Fruit fly (Drosophila melanogaster) whole organism, embryonic: ENCODE measurements around the gene CG13843.

Experiments
- CG10462 ChIP-seq: fragments of 200-800 bp; sonication (Bioruptor generic); optimal IDR thresholded peaks from 2 replicates; lab custom pipeline; 2016; ENCODE audit warnings: missing biosample characterization, missing genetic modification characterization
- CG10543 ChIP-seq: fragments of 200-800 bp; sonication (Bioruptor generic); optimal IDR thresholded peaks from 3 replicates; lab custom pipeline; 2017; ENCODE audit warnings: missing biosample characterization, mild to moderate bottlenecking, missing genetic modification characterization, moderate library complexity
- CG12155 ChIP-seq: fragments of 200-800 bp; sonication (Bioruptor generic); optimal IDR thresholded peaks from 3 replicates; lab custom pipeline; 2016; ENCODE audit warnings: missing biosample characterization, missing genetic modification characterization
- CG12236 ChIP-seq: fragments of 200-800 bp; sonication (Bioruptor generic); optimal IDR thresholded peaks from 2 replicates; lab custom pipeline; 2016; ENCODE audit warnings: missing biosample characterization, missing genetic modification characterization
- CG14014 ChIP-seq: fragments of 200-800 bp; sonication (Bioruptor generic); IDR thresholded peaks from 2 replicates; pipeline ENCODE4 v1.3.6; 2022; ENCODE audit warnings: missing biosample characterization, missing genetic modification characterization
- CG15073 ChIP-seq: fragments of 200-800 bp; sonication (Bioruptor generic); optimal IDR thresholded peaks from 2 replicates; lab custom pipeline; 2016; ENCODE audit warnings: missing biosample characterization, missing genetic modification characterization
- CG15269 ChIP-seq: fragments of 200-800 bp; sonication (Bioruptor generic); optimal IDR thresholded peaks from 2 replicates; lab custom pipeline; 2018; ENCODE audit warnings: missing biosample characterization, mild to moderate bottlenecking, missing genetic modification characterization, moderate library complexity
- CG15514 ChIP-seq: fragments of 200-800 bp; sonication (Bioruptor generic); optimal IDR thresholded peaks from 3 replicates; lab custom pipeline; 2017; ENCODE audit warnings: missing biosample characterization, missing genetic modification characterization, mild to moderate bottlenecking, moderate library complexity, missing genetic modification reagents
- CG17385 ChIP-seq: fragments of 200-800 bp; sonication (Bioruptor generic); optimal IDR thresholded peaks from 3 replicates; lab custom pipeline; 2018; ENCODE audit warnings: missing biosample characterization, mild to moderate bottlenecking, missing genetic modification characterization
- CG18011 ChIP-seq: fragments of 200-800 bp; sonication (Bioruptor generic); optimal IDR thresholded peaks from 2 replicates; lab custom pipeline; 2017; ENCODE audit warnings: missing biosample characterization, missing genetic modification characterization, mild to moderate bottlenecking, moderate library complexity, missing genotype
- CG1832 ChIP-seq: fragments of 200-800 bp; sonication (Bioruptor generic); optimal IDR thresholded peaks from 2 replicates; lab custom pipeline; 2017; ENCODE audit warnings: missing biosample characterization, mild to moderate bottlenecking, missing genetic modification characterization, inconsistent platforms
- CG2202 ChIP-seq: fragments of 200-800 bp; sonication (Bioruptor generic); optimal IDR thresholded peaks from 2 replicates; lab custom pipeline; 2018; ENCODE audit warnings: missing biosample characterization, mild to moderate bottlenecking, missing genetic modification characterization
- CG2712 ChIP-seq: fragments of 200-800 bp; optimal IDR thresholded peaks from 3 replicates; lab custom pipeline; 2019; ENCODE audit warnings: missing biosample characterization, mild to moderate bottlenecking, missing genetic modification characterization, moderate library complexity
- CG32532 ChIP-seq: fragments of 200-800 bp; sonication (Bioruptor generic); IDR thresholded peaks from 2 replicates; pipeline ENCODE4 v1.3.6; 2022; ENCODE audit warnings: missing biosample characterization, missing genetic modification characterization
- CG3407 ChIP-seq: fragments of 200-800 bp; sonication (Bioruptor generic); optimal IDR thresholded peaks from 2 replicates; lab custom pipeline; 2018; ENCODE audit warnings: missing biosample characterization, mild to moderate bottlenecking, missing genetic modification characterization
- CG8281 ChIP-seq: fragments of 200-800 bp; sonication (Bioruptor generic); optimal IDR thresholded peaks from 2 replicates; lab custom pipeline; 2018; ENCODE audit warnings: missing biosample characterization, mild to moderate bottlenecking, missing genetic modification characterization, moderate library complexity
- CG8388 ChIP-seq: fragments of 200-800 bp; sonication (Bioruptor generic); optimal IDR thresholded peaks from 2 replicates; lab custom pipeline; 2019; ENCODE audit warnings: missing biosample characterization, mild to moderate bottlenecking, missing genetic modification characterization, moderate library complexity
- CG9609 ChIP-seq: fragments of 200-800 bp; sonication (Bioruptor generic); optimal IDR thresholded peaks from 3 replicates; lab custom pipeline; 2016; ENCODE audit warnings: missing biosample characterization, missing genetic modification characterization
- CHES-1-like ChIP-seq: fragments of 200-800 bp; sonication (Bioruptor generic); optimal IDR thresholded peaks from 2 replicates; lab custom pipeline; 2016; ENCODE audit warnings: missing biosample characterization, missing genetic modification characterization
- D19A ChIP-seq: fragments of 200-800 bp; optimal IDR thresholded peaks from 3 replicates; lab custom pipeline; 2019; ENCODE audit warnings: missing biosample characterization, mild to moderate bottlenecking, missing genetic modification characterization, moderate library complexity
- Dref ChIP-seq: fragments of 200-800 bp; sonication (Bioruptor generic); IDR thresholded peaks from 2 replicates; pipeline ENCODE4 v1.3.6; 2022; ENCODE audit warnings: missing biosample characterization, missing genetic modification characterization
- Fer2 ChIP-seq: fragments of 200-800 bp; sonication (Bioruptor generic); optimal IDR thresholded peaks from 2 replicates; lab custom pipeline; 2018; ENCODE audit warnings: missing biosample characterization, mild to moderate bottlenecking, missing genetic modification characterization, moderate library complexity
- Hand ChIP-seq: fragments of 200-800 bp; sonication (Bioruptor generic); optimal IDR thresholded peaks from 2 replicates; lab custom pipeline; 2017; ENCODE audit warnings: mild to moderate bottlenecking, missing biosample characterization, missing genetic modification reagents, missing genetic modification characterization
- HmgZ ChIP-seq: fragments of 200-800 bp; sonication (Bioruptor generic); optimal IDR thresholded peaks from 2 replicates; lab custom pipeline; 2018; ENCODE audit warnings: missing biosample characterization, mild to moderate bottlenecking, missing genetic modification characterization
- Nf-YB ChIP-seq: fragments of 200-800 bp; sonication (Bioruptor generic); optimal IDR thresholded peaks from 3 replicates; lab custom pipeline; 2019; ENCODE audit warnings: missing biosample characterization, mild to moderate bottlenecking, missing genetic modification characterization, moderate library complexity
- Sox102F ChIP-seq: fragments of 200-800 bp; sonication (Bioruptor generic); optimal IDR thresholded peaks from 2 replicates; lab custom pipeline; 2018; ENCODE audit warnings: missing biosample characterization, mild to moderate bottlenecking, missing genetic modification characterization, moderate library complexity
- Vsx1 ChIP-seq: fragments of 200-800 bp; sonication (Bioruptor generic); optimal IDR thresholded peaks from 2 replicates; lab custom pipeline; 2017; ENCODE audit warnings: missing biosample characterization, mild to moderate bottlenecking, missing genetic modification characterization, missing genetic modification reagents
- YL-1 ChIP-seq: fragments of 200-800 bp; sonication (Bioruptor generic); optimal IDR thresholded peaks from 3 replicates; lab custom pipeline; 2017; ENCODE audit warnings: missing biosample characterization, mild to moderate bottlenecking, missing genetic modification characterization
- bbx ChIP-seq: fragments of 200-800 bp; sonication (Bioruptor generic); IDR thresholded peaks from 2 replicates; pipeline ENCODE4 v1.3.6; 2022; ENCODE audit warnings: missing biosample characterization, missing genetic modification characterization; ENCODE audit not compliant: partially characterized antibody
- bcd ChIP-seq: fragments of 200-800 bp; sonication (Bioruptor generic); optimal IDR thresholded peaks from 2 replicates; lab custom pipeline; 2017; ENCODE audit warnings: missing biosample characterization, mild to moderate bottlenecking, missing genetic modification characterization
- croc ChIP-seq: fragments of 200-800 bp; sonication (Bioruptor generic); conservative IDR thresholded peaks from 3 replicates; pipeline ENCODE4 v1.3.6; 2022; ENCODE audit warnings: missing biosample characterization, missing genetic modification characterization
- emc ChIP-seq: fragments of 200-800 bp; sonication (Bioruptor generic); optimal IDR thresholded peaks from 2 replicates; lab custom pipeline; 2016; ENCODE audit warnings: missing biosample characterization, missing genetic modification characterization
- exex ChIP-seq: fragments of 200-800 bp; sonication (Bioruptor generic); optimal IDR thresholded peaks from 4 replicates; lab custom pipeline; 2018; ENCODE audit warnings: missing biosample characterization, mild to moderate bottlenecking, missing genetic modification characterization, moderate library complexity
- gcm ChIP-seq: fragments of 200-800 bp; sonication (Bioruptor generic); optimal IDR thresholded peaks from 2 replicates; lab custom pipeline; 2019; ENCODE audit warnings: missing biosample characterization, mild to moderate bottlenecking, missing genetic modification characterization, moderate library complexity
- grn ChIP-seq: fragments of 200-800 bp; sonication (Bioruptor generic); optimal IDR thresholded peaks from 3 replicates; lab custom pipeline; 2017; ENCODE audit warnings: missing biosample characterization, missing genetic modification characterization
- hbn ChIP-seq: fragments of 200-800 bp; sonication (Bioruptor generic); IDR thresholded peaks from 2 replicates; pipeline ENCODE4 v1.3.6; 2022; ENCODE audit warnings: missing biosample characterization, missing genetic modification characterization; ENCODE audit not compliant: partially characterized antibody
- jumu ChIP-seq: fragments of 200-800 bp; sonication (Bioruptor generic); optimal IDR thresholded peaks from 3 replicates; lab custom pipeline; 2016; ENCODE audit warnings: missing biosample characterization, missing genetic modification characterization
- kay ChIP-seq: fragments of 200-800 bp; sonication (Bioruptor generic); optimal IDR thresholded peaks from 2 replicates; lab custom pipeline; 2016; ENCODE audit warnings: missing biosample characterization, missing genetic modification characterization
- lab ChIP-seq: fragments of 200-800 bp; sonication (Bioruptor generic); optimal IDR thresholded peaks from 3 replicates; lab custom pipeline; 2017; ENCODE audit warnings: missing biosample characterization, missing genetic modification characterization, mild to moderate bottlenecking, moderate library complexity, missing genetic modification reagents
- lmd ChIP-seq: fragments of 200-800 bp; sonication (Bioruptor generic); IDR thresholded peaks from 2 replicates; pipeline ENCODE4 v1.3.6; 2022; ENCODE audit warnings: missing biosample characterization, missing genetic modification characterization
- nerfin-1 ChIP-seq: fragments of 200-800 bp; sonication (Bioruptor generic); optimal IDR thresholded peaks from 3 replicates; lab custom pipeline; 2019; ENCODE audit warnings: missing biosample characterization, mild to moderate bottlenecking, missing genetic modification characterization, moderate library complexity
- pb ChIP-seq: fragments of 200-800 bp; sonication (Bioruptor generic); optimal IDR thresholded peaks from 3 replicates; lab custom pipeline; 2016; ENCODE audit warnings: missing biosample characterization, missing genetic modification characterization
- prd ChIP-seq, 3 experiments: fragments of >200 bp in 2 of 3; fragments of 200-800 bp in 1 of 3; sonication (Bioruptor generic) in 1 of 3; optimal IDR thresholded peaks in 2 of 3; IDR thresholded peaks in 1 of 3; 2 replicates in 2 of 3; 3 replicates in 1 of 3; pipeline versions ENCODE4 v1.3.6 to Lab custom; 2017 to 2022; ENCODE audit warnings: missing biosample characterization in 1 of 3, missing genetic modification characterization in 1 of 3
- scrt ChIP-seq: fragments of 200-800 bp; sonication (Bioruptor generic); optimal IDR thresholded peaks from 2 replicates; lab custom pipeline; 2018; ENCODE audit warnings: missing biosample characterization, mild to moderate bottlenecking, missing genetic modification characterization, moderate library complexity
- sug ChIP-seq: fragments of 200-800 bp; optimal IDR thresholded peaks from 2 replicates; lab custom pipeline; 2019; ENCODE audit warnings: missing biosample characterization, mild to moderate bottlenecking, missing genetic modification characterization, moderate library complexity
- tap ChIP-seq: fragments of 200-800 bp; optimal IDR thresholded peaks from 3 replicates; lab custom pipeline; 2019; ENCODE audit warnings: missing biosample characterization, mild to moderate bottlenecking, missing genetic modification characterization, moderate library complexity
- twi ChIP-seq: fragments of 200-800 bp; optimal IDR thresholded peaks from 2 replicates; lab custom pipeline; 2019; ENCODE audit warnings: missing biosample characterization, mild to moderate bottlenecking, missing genetic modification characterization, moderate library complexity
- zen2 ChIP-seq: fragments of 200-800 bp; sonication (Bioruptor generic); IDR thresholded peaks from 3 replicates; pipeline ENCODE4 v1.3.6; 2022; ENCODE audit warnings: missing biosample characterization, missing genetic modification characterization; ENCODE audit not compliant: partially characterized antibody
- zfh1 ChIP-seq: fragments of 200-800 bp; sonication (Bioruptor generic); IDR thresholded peaks from 3 replicates; pipeline ENCODE4 v1.3.6; 2022; ENCODE audit warnings: missing biosample characterization, missing genetic modification characterization

CG13843 gene

DNA sequence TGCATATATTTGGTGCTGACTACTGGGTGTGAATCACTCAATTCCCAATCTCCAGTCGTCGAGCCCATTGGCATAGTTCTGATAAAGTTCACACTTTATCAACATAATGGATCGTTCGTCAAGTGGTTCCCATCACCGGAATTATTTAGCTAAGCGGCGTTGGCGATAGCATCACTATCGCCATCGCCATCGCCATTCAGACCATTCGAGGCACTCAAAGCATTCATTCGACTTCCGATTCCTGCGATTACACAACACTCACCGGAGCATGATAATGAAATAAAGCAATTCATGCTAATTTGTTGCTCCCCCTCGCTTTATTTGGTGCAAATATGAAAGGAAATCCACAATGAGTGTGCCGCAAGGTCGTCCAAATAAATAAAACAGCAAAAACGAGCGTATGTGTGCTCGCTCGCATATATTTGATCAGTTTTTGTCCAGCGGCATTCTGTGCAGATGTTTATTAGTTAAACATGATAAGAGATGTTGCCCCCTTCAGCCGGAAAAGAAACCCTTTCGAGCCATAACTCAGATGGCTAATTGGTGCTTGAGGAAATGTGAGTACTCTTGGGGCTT lies 13.9 kb upstream of the CG13843 start (continued):
- TF ChIP-seq CG32532 (no peak), Vsx1 (peak; percentile 26), zen2 (GFP tag; lab: Robert Waterston, UW) (no peak), CG12155 (no peak), Nf-YB (GFP tag; lab: Kevin White, UChicago) (no peak), CG10543 (GFP tag; lab: Kevin White, UChicago) (peak; percentile 17), Hand (GFP tag; lab: Kevin White, UChicago) (no peak), kay (GFP tag; lab: Kevin White, UChicago) (no peak), lab (GFP tag; lab: Kevin White, UChicago) (peak; percentile 68), bbx (GFP tag; lab: Robert Waterston, UW) (no peak), gcm (GFP tag; lab: Kevin White, UChicago) (no peak), prd (optimal IDR thresholded peaks at IDR 0.05; lab: Kevin White, UChicago) (no peak), prd (GFP tag; IDR thresholded peaks at IDR 0.05; lab: Robert Waterston, UW) (no peak), bcd (no peak), CG17385 (no peak), D19A (tag; lab: Kevin White, UChicago) (no peak), CG15073 (GFP tag; lab: Kevin White, UChicago) (no peak), CG15514 (GFP tag; lab: Kevin White, UChicago) (peak; percentile 38), nerfin-1 (tag; lab: Kevin White, UChicago) (no peak), zfh1 (GFP tag; lab: Robert Waterston, UW) (no peak), exex (tag; lab: Kevin White, UChicago) (peak; percentile 95), grn (peak; percentile 97), jumu (GFP tag; lab: Kevin White, UChicago) (no peak), sug (peak; percentile 88), lmd (GFP tag; lab: Robert Waterston, UW) (no peak)

DNA sequence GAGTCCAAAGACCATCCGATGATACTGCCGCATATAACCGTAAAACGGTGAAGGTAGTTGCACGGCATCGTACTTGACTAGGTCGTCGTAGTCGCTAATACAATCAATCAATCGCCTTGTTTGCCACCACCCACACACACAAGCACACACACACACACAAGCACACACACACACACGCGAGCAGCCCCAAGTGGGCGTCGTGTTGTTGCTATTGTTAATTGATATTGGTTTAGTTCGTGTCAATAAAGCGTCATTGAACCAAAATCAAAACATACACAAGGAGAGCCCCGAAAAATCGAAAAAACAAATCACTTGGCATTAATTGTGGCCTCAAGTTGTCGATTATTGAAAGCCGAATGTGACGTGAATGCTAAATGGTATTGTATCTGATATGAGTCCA lies 12.8 kb upstream of the CG13843 start:
- TF ChIP-seq Fer2 (tag; lab: Kevin White, UChicago), result no peak
- peak; percentile 84 for TF ChIP-seq CG14014 (GFP tag; lab: Robert Waterston, UW)
- TF ChIP-seq YL-1 (GFP tag; lab: Kevin White, UChicago), result no peak
- TF ChIP-seq CG12236, result peak; percentile 53
- no peak for TF ChIP-seq croc (GFP tag; lab: Robert Waterston, UW)
- peak; percentile 38 for TF ChIP-seq CG8281 (tag; lab: Kevin White, UChicago)
- TF ChIP-seq CG10462, result no peak
- peak; percentile 56 for TF ChIP-seq HmgZ (tag; lab: Kevin White, UChicago)
- peak; percentile 7 for TF ChIP-seq CG2712 (tag; lab: Kevin White, UChicago)
- no peak for TF ChIP-seq CG18011
- no peak for TF ChIP-seq CG1832 (GFP tag; lab: Kevin White, UChicago)
- no peak for TF ChIP-seq CG8388 (GFP tag; lab: Kevin White, UChicago)
- peak; percentile 66 for TF ChIP-seq CG3407
- TF ChIP-seq Sox102F (GFP tag; lab: Kevin White, UChicago), result peak; percentile 27
- no peak for TF ChIP-seq zen2 (GFP tag; lab: Robert Waterston, UW)
- TF ChIP-seq tap (tag; lab: Kevin White, UChicago), result peak; percentile 36
- no peak for TF ChIP-seq pb (GFP tag; lab: Kevin White, UChicago)
- TF ChIP-seq Dref (GFP tag; lab: Robert Waterston, UW), result no peak
- TF ChIP-seq CG15269 (tag; lab: Kevin White, UChicago), result peak; percentile 33
- peak; percentile 12 for TF ChIP-seq scrt
- TF ChIP-seq CG2202 (tag; lab: Kevin White, UChicago), result peak; percentile 61
- no peak for TF ChIP-seq hbn (GFP tag; lab: Robert Waterston, UW)
- TF ChIP-seq CG9609 (GFP tag; lab: Kevin White, UChicago), result no peak
- no peak for TF ChIP-seq twi
- peak; percentile 48 for TF ChIP-seq CHES-1-like (GFP tag; lab: Kevin White, UChicago)
- no peak for TF ChIP-seq emc
